Worm (Caenorhabditis elegans): ENCODE measurements around the gene R07G3.7.

Gene R07G3.7

ce11 chrII:7635296-7635695, 21.8 kb upstream of the R07G3.7 start:
- TF ChIP-seq F13H6.1 (tag; optimal IDR thresholded peaks at IDR 0.05), result peak; percentile 34
- TF ChIP-seq egl-27 (tag; optimal IDR thresholded peaks at IDR 0.05), result no peak
- TF ChIP-seq nhr-6 (tag; optimal IDR thresholded peaks at IDR 0.05), result no peak
- TF ChIP-seq elt-1 (tag; optimal IDR thresholded peaks at IDR 0.05), result no peak
- TF ChIP-seq lin-13 (GFP tag; optimal IDR thresholded peaks at IDR 0.05), result no peak

- TF ChIP-seq unc-62 (GFP tag; optimal IDR thresholded peaks at IDR 0.05) (no peak), nhr-21 (tag; optimal IDR thresholded peaks at IDR 0.05) (no peak), lsy-2 (tag; optimal IDR thresholded peaks at IDR 0.05) (peak in 1 of 2 experiments; percentile 47), sma-9 (GFP tag; optimal IDR thresholded peaks at IDR 0.05) (peak; percentile 11), sma-9 (tag; optimal IDR thresholded peaks at IDR 0.05) (no peak), zag-1 (tag; optimal IDR thresholded peaks at IDR 0.05) (peak; percentile 7), lin-13 (GFP tag; optimal IDR thresholded peaks at IDR 0.05) (no peak), nhr-237 (tag; optimal IDR thresholded peaks at IDR 0.05) (no peak), ZK546.5 (tag; optimal IDR thresholded peaks at IDR 0.05) (no peak), F13H6.1 (tag; optimal IDR thresholded peaks at IDR 0.05) (no peak), dmd-4 (tag; optimal IDR thresholded peaks at IDR 0.05) (no peak), ama-1 (optimal IDR thresholded peaks at IDR 0.05) (no peak)
Observed at ce11 chrII:7631677-7632210, 18.2 kb upstream of the R07G3.7 start.

ce11 chrII:7631171-7631570, 17.6 kb upstream of the R07G3.7 start:
- TF ChIP-seq R02D3.7 (tag; optimal IDR thresholded peaks at IDR 0.05), result no peak
- peak; percentile 10 for TF ChIP-seq crh-2 (tag; optimal IDR thresholded peaks at IDR 0.05)
- TF ChIP-seq egl-27 (tag; optimal IDR thresholded peaks at IDR 0.05), result peak; percentile 62
- TF ChIP-seq ztf-1 (GFP tag; conservative IDR thresholded peaks at IDR 0.05), result no peak
- no peak for TF ChIP-seq snpc-4 (tag; optimal IDR thresholded peaks at IDR 0.05)
- no peak for TF ChIP-seq nhr-77 (tag; optimal IDR thresholded peaks at IDR 0.05)
- no peak for TF ChIP-seq peb-1 (tag; optimal IDR thresholded peaks at IDR 0.05)
- TF ChIP-seq elt-3 (tag; optimal IDR thresholded peaks at IDR 0.05), result no peak
- TF ChIP-seq F13H6.1 (tag; optimal IDR thresholded peaks at IDR 0.05), result peak; percentile 1
- TF ChIP-seq nhr-11 (tag; optimal IDR thresholded peaks at IDR 0.05), result no peak
- no peak for TF ChIP-seq ceh-82 (tag; optimal IDR thresholded peaks at IDR 0.05)
- no peak for TF ChIP-seq elt-1 (tag; optimal IDR thresholded peaks at IDR 0.05)
- TF ChIP-seq nhr-23 (tag; optimal IDR thresholded peaks at IDR 0.05), result no peak
- TF ChIP-seq nhr-10 (tag; optimal IDR thresholded peaks at IDR 0.05), result no peak
- TF ChIP-seq skn-1 (tag; optimal IDR thresholded peaks at IDR 0.05), result no peak
- TF ChIP-seq ZK546.5 (tag; optimal IDR thresholded peaks at IDR 0.05), result no peak
- TF ChIP-seq gmeb-1 (tag; optimal IDR thresholded peaks at IDR 0.05), result peak; percentile 35
- TF ChIP-seq nhr-129 (tag; optimal IDR thresholded peaks at IDR 0.05), result no peak
- no peak for TF ChIP-seq nhr-12 (tag; optimal IDR thresholded peaks at IDR 0.05)
- TF ChIP-seq blmp-1 (tag; optimal IDR thresholded peaks at IDR 0.05; ENCODE audit: insufficient read depth), result peak; percentile 77
- TF ChIP-seq C34F6.9 (tag; optimal IDR thresholded peaks at IDR 0.05), result no peak
- TF ChIP-seq unc-39 (tag; optimal IDR thresholded peaks at IDR 0.05), result no peak
- no peak for TF ChIP-seq ama-1 (optimal IDR thresholded peaks at IDR 0.05)
- TF ChIP-seq aly-2 (tag; optimal IDR thresholded peaks at IDR 0.05), result no peak
- no peak for TF ChIP-seq mab-5 (tag; optimal IDR thresholded peaks at IDR 0.05)
- TF ChIP-seq unc-55 (GFP tag; optimal IDR thresholded peaks at IDR 0.05), result no peak
- peak; percentile 87 for TF ChIP-seq nhr-21 (tag; optimal IDR thresholded peaks at IDR 0.05)
- TF ChIP-seq nhr-25 (tag; optimal IDR thresholded peaks at IDR 0.05), result peak; percentile 78
- no peak for TF ChIP-seq unc-62 (GFP tag; optimal IDR thresholded peaks at IDR 0.05)
- TF ChIP-seq sem-4 (tag; optimal IDR thresholded peaks at IDR 0.05), result no peak
- TF ChIP-seq ceh-16 (tag; optimal IDR thresholded peaks at IDR 0.05), result no peak
- TF ChIP-seq lsy-2 (tag; optimal IDR thresholded peaks at IDR 0.05), result peak in 1 of 2 experiments; percentile 26
- no peak for TF ChIP-seq lin-11 (tag; optimal IDR thresholded peaks at IDR 0.05)
- TF ChIP-seq alr-1 (tag; optimal IDR thresholded peaks at IDR 0.05), result no peak
- TF ChIP-seq sma-9 (GFP tag; optimal IDR thresholded peaks at IDR 0.05), result peak; percentile 91
- no peak for TF ChIP-seq sma-9 (tag; optimal IDR thresholded peaks at IDR 0.05)
- no peak for TF ChIP-seq nhr-6 (tag; optimal IDR thresholded peaks at IDR 0.05)
- TF ChIP-seq ztf-4 (tag; optimal IDR thresholded peaks at IDR 0.05), result no peak
- no peak for TF ChIP-seq dmd-4 (tag; optimal IDR thresholded peaks at IDR 0.05)
- TF ChIP-seq zag-1 (tag; optimal IDR thresholded peaks at IDR 0.05), result no peak
- TF ChIP-seq mdl-1 (tag; optimal IDR thresholded peaks at IDR 0.05), result peak; percentile 3 to 11
- TF ChIP-seq sma-3 (GFP tag; optimal IDR thresholded peaks at IDR 0.05), result peak; percentile 69
- TF ChIP-seq lin-13 (GFP tag; optimal IDR thresholded peaks at IDR 0.05), result no peak
- TF ChIP-seq ztf-11 (tag; optimal IDR thresholded peaks at IDR 0.05), result no peak
- TF ChIP-seq Y55F3AM.14 (GFP tag; optimal IDR thresholded peaks at IDR 0.05), result no peak
- no peak for TF ChIP-seq mbf-1 (tag; optimal IDR thresholded peaks at IDR 0.05)
- TF ChIP-seq lin-39 (tag; optimal IDR thresholded peaks at IDR 0.05), result no peak
- peak; percentile 45 for TF ChIP-seq fos-1 (tag; optimal IDR thresholded peaks at IDR 0.05)
- no peak for TF ChIP-seq nhr-237 (tag; optimal IDR thresholded peaks at IDR 0.05)
